Worm (Caenorhabditis elegans) whole organism, L4/young adult: ENCODE results near the gene BE10.4.

Experiments
- dao-5 ChIP-seq: sonication (generic microtip); optimal IDR thresholded peaks from 2 replicates; lab custom pipeline; 2016; ENCODE audit warnings: missing genotype, missing genetic modification characterization, moderate library complexity, missing compliant biosample characterization
- him-1 ChIP-seq: sonication (generic microtip); optimal IDR thresholded peaks from 2 replicates; lab custom pipeline; 2016; ENCODE audit warnings: missing genotype, missing genetic modification reagents, missing genetic modification characterization, missing compliant biosample characterization

ce11 chrIII:12855394-12855793 lies 42.1 kb downstream of the BE10.4 start, which contains the start of gene Y37D8A.5:
- TF ChIP-seq him-1 (tag; lab: Kevin White, UChicago) (no peak), dao-5 (tag; lab: Kevin White, UChicago) (no peak)
